Fruit fly (Drosophila melanogaster) Kc167 (cell line): ENCODE results near the gene Sec63.

Experiments
- Myc ChIP-seq: fragments of >200 bp; optimal IDR thresholded peaks from 2 replicates; lab custom pipeline; 2017; ENCODE audit warnings: missing external identifiers
- Sin3A ChIP-seq: fragments of >200 bp; optimal IDR thresholded peaks from 2 replicates; lab custom pipeline; 2018; ENCODE audit warnings: missing external identifiers
- h ChIP-seq: fragments of >200 bp; optimal IDR thresholded peaks from 3 replicates; lab custom pipeline; 2018; ENCODE audit warnings: missing external identifiers
- insv ChIP-seq: fragments of >200 bp; optimal IDR thresholded peaks from 3 replicates; lab custom pipeline; 2018; ENCODE audit warnings: missing external identifiers
- psq ChIP-seq: fragments of >200 bp; optimal IDR thresholded peaks from 2 replicates; lab custom pipeline; 2017; ENCODE audit warnings: missing external identifiers
- ttk ChIP-seq: sonication (Bioruptor generic); optimal IDR thresholded peaks from 2 replicates; lab custom pipeline; 2017; ENCODE audit warnings: missing external identifiers

DNA sequence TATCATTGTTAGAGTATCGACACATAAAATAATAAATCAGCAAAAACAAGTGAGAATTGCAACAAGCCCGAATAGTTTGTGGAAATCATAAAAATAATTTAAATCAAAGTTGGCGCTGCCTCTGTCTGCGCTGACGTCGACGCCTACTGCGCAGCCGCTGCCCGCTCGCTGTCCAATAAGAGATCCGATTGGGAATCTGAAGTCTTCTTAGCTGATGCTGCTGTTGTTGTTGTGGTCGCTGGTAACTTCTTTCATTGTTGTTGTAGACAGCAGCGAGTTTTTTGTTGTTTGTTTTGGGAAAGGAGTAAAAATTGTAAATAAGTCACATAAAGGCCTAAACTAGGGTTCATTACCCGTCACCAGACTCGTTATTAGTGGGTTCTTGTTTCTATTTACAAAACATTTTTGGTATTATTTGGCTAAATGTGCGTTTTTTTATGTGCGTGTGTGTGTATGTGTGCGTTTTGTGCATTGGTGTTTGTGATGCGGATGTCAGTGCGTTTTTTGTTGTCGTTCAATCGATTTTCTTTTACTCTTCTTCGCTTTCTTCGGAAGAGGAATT lies 4.4 kb downstream of the Sec63 start:
- no peak for TF ChIP-seq h
- TF ChIP-seq psq (lab: Kevin White, UChicago): no peak
- no peak for TF ChIP-seq Sin3A (lab: Kevin White, UChicago)
- no peak for TF ChIP-seq Myc (lab: Kevin White, UChicago)
- TF ChIP-seq ttk (lab: Kevin White, UChicago): no peak
- no peak for TF ChIP-seq insv
